Worm (Caenorhabditis elegans) whole organism, L3 larva: Measurements from ENCODE around the gene ZK616.1.

Source experiments
- ama-1 ChIP-seq: fragments of 150-350 bp; optimal IDR thresholded peaks from 2 replicates; lab custom pipeline; 2018
- egl-27 ChIP-seq: sonication (generic microtip); optimal IDR thresholded peaks from 4 replicates; lab custom pipeline; 2017; ENCODE audit warnings: missing biosample characterization, missing genetic modification reagents, missing genetic modification characterization
- nhr-11 ChIP-seq: fragments of 150-350 bp; optimal IDR thresholded peaks from 2 replicates; lab custom pipeline; 2014; ENCODE audit warnings: missing biosample characterization, missing genetic modification characterization

DNA sequence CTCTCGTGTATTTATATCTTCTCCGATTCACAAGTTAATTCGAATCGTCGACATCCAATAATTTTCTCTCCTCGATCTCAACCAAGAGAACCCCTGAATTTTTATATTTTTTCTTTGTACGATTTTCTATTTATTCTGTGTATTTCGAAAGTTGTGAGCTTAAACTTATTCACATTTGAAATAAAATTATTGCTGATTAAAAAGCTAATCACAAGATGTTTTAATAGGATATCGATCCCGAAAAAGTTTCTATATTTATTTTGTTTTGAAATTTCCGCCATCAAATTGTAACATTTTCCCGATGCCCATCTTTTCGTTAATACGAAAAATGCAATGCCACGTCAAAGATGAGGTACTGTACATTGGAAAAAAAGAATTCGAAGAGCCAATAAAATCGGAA lies 3.9 kb upstream of the ZK616.1 start, which contains the start of gene ZK616.3:
- TF ChIP-seq nhr-11 (tag; lab: Kevin White, UChicago) (no peak), ama-1 (lab: Kevin White, UChicago) (no peak), egl-27 (no peak)
